Fruit fly (Drosophila melanogaster) Kc167 (cell line): ENCODE results near the gene Tsp.

ENCODE experiments used
- Myc ChIP-seq: fragments of >200 bp; optimal IDR thresholded peaks from 2 replicates; lab custom pipeline; 2017; ENCODE audit warnings: missing external identifiers
- Sin3A ChIP-seq: fragments of >200 bp; optimal IDR thresholded peaks from 2 replicates; lab custom pipeline; 2018; ENCODE audit warnings: missing external identifiers
- h ChIP-seq: fragments of >200 bp; optimal IDR thresholded peaks from 3 replicates; lab custom pipeline; 2018; ENCODE audit warnings: missing external identifiers
- insv ChIP-seq: fragments of >200 bp; optimal IDR thresholded peaks from 3 replicates; lab custom pipeline; 2018; ENCODE audit warnings: missing external identifiers
- psq ChIP-seq: fragments of >200 bp; optimal IDR thresholded peaks from 2 replicates; lab custom pipeline; 2017; ENCODE audit warnings: missing external identifiers
- ttk ChIP-seq: sonication (Bioruptor generic); optimal IDR thresholded peaks from 2 replicates; lab custom pipeline; 2017; ENCODE audit warnings: missing external identifiers

Tsp gene

DNA sequence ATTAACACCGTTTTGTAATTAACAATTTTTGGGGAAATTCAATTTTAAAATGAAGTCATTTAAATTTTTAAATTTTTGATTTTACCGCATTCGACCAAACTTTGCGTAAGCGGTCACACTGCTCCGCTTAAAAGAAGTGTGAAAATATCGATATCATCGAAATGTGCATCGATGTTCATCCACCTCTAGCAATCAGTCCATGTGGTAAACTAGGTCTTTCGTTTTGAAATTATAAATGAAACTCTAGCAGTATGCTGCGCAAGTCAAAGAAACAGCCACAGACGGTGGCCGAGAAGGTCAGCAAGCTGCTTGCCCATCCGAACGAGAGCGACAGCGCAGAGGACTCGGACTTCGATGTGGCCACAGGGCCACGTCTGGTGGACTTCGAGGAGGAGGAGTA is 8.6 kb upstream of the Tsp start, which contains the start of gene Aatf:
Aatf (plus strand) TSS at position 166 of the 400 bp plus-strand sequence.
- TF ChIP-seq h = no peak
- no peak for TF ChIP-seq Sin3A (lab: Kevin White, UChicago)
- no peak for TF ChIP-seq ttk (lab: Kevin White, UChicago)
- no peak for TF ChIP-seq Myc (lab: Kevin White, UChicago)
- no peak for TF ChIP-seq psq
- no peak for TF ChIP-seq insv (lab: Kevin White, UChicago)

DNA sequence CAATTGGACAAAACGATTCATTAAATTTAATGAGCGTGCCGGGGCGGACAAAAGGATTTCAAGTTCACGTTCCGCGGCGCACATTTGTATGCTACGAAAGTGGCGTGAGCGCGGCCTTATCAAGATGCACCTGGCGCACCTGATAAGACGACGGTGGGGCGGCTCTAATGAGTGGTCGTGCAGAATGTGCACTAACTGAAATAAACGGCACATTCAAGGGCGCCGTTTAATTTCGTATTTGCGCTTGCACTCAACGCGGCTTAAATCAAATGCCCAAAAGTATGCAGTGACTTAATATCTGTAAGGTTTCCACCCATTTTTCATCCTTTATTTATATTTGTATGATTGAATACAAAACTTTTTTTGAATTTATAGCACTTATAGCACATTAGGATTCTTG is 8.0 kb upstream of the Tsp start:
- no peak for TF ChIP-seq h
- no peak for TF ChIP-seq psq
- TF ChIP-seq Sin3A (lab: Kevin White, UChicago) = no peak
- no peak for TF ChIP-seq Myc (lab: Kevin White, UChicago)
- no peak for TF ChIP-seq ttk (lab: Kevin White, UChicago)
- TF ChIP-seq insv (lab: Kevin White, UChicago) = no peak

DNA sequence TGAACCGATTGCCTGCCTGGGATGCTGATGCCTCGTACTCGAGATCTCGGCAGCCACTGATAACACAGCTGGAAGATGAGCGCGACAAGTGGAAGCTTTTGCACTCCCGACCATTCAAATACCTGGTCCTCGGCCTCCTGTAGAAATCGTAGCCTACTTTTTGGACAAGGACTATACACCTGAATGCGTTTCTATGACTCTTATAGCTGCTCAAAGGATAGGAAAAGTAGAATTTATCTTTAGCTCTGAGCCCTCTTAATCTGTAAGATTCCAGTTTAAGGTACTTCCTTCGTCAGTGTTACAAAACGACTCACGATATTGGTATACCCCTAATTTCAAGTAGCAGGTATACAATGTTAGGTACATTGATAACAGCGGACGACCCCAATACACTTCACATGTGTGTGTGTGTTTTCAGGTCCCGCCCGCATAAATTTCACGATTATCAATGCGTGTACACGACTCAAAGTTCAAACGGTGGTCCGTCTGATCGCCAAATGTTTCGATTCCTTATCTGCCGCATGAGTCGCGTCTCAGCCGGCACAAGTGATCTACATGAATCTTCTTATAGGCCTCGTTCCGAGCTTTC is 7.4 kb upstream of the Tsp start, which contains the start of gene AkhR:
AkhR (minus strand) TSS at position 5 of the 589 bp plus-strand sequence.
- no peak for TF ChIP-seq Sin3A (lab: Kevin White, UChicago)
- TF ChIP-seq psq = no peak
- TF ChIP-seq h = no peak
- TF ChIP-seq ttk (lab: Kevin White, UChicago) = no peak
- TF ChIP-seq insv (lab: Kevin White, UChicago) = no peak
- no peak for TF ChIP-seq Myc (lab: Kevin White, UChicago)

- no peak for TF ChIP-seq insv (lab: Kevin White, UChicago)
- TF ChIP-seq Sin3A (lab: Kevin White, UChicago) = no peak
Measured at dm6 chr2L:6706368-6706919, 2.4 kb downstream of the Tsp start.

DNA sequence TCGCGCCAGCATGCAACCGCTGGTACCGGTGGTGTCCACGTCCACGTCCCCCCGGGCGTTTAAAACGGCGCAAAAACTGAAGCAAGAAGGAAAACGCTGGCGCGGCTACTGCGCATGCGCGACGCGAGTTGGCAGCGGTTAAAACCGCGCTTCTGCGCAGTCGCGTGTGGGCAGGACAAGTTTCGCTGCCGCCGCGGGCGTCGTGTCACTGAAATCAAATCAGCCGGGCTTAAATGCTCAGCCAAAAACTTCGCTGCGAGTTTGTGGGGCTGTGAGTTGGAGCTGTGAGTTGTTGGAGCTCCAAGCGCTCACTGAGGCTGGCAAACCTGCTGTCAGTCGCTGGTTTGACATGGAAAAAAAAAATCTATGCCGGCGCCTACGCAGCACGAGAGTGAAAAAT is 3.8 kb downstream of the Tsp start:
- no peak for TF ChIP-seq Sin3A (lab: Kevin White, UChicago)
- no peak for TF ChIP-seq psq
- TF ChIP-seq Myc (lab: Kevin White, UChicago) = no peak
- TF ChIP-seq h = no peak
- TF ChIP-seq ttk (lab: Kevin White, UChicago) = no peak
- TF ChIP-seq insv (lab: Kevin White, UChicago) = no peak

DNA sequence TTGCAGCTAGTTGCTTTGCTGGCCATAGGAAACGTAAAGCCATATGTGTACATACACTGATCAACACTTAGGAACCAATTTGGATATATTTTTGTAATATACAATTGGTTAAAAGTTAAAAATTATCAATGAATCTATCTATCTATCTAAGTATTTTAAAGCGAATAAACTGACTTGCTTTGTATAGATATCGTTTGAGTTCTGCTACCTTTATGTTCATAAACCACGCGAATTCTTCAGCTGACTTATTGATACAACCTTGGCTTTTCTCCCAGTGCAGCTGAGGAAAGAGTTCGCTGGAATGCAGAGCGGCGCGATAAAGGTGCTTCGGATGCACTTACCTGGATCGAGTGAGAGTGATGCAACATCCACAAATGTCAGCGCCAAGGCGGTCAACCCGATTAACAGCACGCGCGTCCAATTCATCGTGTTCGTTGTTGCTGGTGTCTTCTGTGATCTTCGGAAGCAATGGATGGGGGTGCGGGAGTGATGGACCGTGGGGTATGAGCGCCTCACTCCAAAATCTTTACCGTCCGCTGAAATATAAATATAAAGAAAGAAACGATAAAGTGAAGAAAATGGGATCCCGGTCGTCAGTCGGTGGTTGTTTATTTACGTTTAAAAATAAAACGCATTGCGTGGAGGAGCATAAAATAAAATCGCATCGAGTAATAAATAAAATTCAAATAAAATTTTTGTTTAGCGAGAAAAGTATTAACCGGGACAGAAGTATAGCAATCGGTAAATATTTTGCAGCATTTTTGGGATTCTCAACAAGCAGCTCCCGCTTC is 7.3 kb downstream of the Tsp start:
- TF ChIP-seq Myc (lab: Kevin White, UChicago) (no peak), Sin3A (lab: Kevin White, UChicago) (no peak), psq (no peak), insv (lab: Kevin White, UChicago) (no peak), h (no peak), ttk (lab: Kevin White, UChicago) (no peak)

- TF ChIP-seq psq (no peak), h (no peak), insv (lab: Kevin White, UChicago) (no peak), ttk (lab: Kevin White, UChicago) (no peak), Myc (lab: Kevin White, UChicago) (no peak), Sin3A (lab: Kevin White, UChicago) (no peak)
Measured at dm6 chr2L:6700742-6701141, 8.1 kb downstream of the Tsp start.

DNA sequence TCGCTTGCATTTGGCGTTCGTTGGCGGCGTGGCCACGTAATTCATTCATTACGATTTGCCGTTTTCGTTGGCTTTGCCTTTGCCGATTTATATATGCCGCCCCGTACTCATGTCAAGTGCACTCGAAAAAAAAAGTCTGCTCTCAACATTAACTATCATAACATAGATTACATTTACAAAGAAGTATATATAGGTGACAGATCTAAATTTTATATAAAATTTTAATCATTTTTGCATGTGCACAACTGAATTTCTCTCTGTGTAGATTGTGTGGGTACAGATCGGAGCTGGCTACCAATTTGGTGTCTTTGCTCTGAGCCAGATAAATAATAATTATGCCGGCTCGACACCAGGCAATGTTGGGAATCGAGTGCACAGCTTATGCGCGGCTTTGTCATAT is 10.5 kb downstream of the Tsp start:
- TF ChIP-seq Myc (lab: Kevin White, UChicago) = no peak
- TF ChIP-seq Sin3A (lab: Kevin White, UChicago) = no peak
- TF ChIP-seq h = no peak
- TF ChIP-seq psq = no peak
- no peak for TF ChIP-seq ttk (lab: Kevin White, UChicago)
- TF ChIP-seq insv (lab: Kevin White, UChicago) = no peak

DNA sequence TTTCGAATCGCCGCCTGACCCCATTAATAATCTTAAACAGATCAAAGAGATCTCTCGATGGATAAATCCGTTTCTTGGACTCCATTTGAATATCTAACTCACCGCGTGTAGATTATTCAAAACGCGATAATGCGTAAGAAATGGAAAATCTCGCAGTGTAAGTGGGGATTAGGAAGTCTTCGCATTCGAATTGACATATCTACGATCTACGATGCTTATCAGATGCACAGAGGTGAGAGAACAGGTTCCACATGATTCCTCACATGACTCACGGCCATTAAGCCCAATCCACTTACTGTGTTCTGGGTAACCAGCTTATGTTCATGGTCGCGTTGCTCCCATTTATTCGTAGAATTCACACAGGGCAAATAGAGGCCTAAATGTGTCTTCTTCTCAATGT is 12.7 kb downstream of the Tsp start:
- no peak for TF ChIP-seq psq
- TF ChIP-seq insv (lab: Kevin White, UChicago) = no peak
- no peak for TF ChIP-seq Sin3A (lab: Kevin White, UChicago)
- no peak for TF ChIP-seq Myc (lab: Kevin White, UChicago)
- TF ChIP-seq ttk (lab: Kevin White, UChicago) = no peak
- no peak for TF ChIP-seq h

- TF ChIP-seq psq (no peak), insv (lab: Kevin White, UChicago) (no peak), Myc (lab: Kevin White, UChicago) (no peak), h (no peak), Sin3A (lab: Kevin White, UChicago) (no peak), ttk (lab: Kevin White, UChicago) (no peak)
Measured at dm6 chr2L:6693794-6694254, 15.1 kb downstream of the Tsp start.

DNA sequence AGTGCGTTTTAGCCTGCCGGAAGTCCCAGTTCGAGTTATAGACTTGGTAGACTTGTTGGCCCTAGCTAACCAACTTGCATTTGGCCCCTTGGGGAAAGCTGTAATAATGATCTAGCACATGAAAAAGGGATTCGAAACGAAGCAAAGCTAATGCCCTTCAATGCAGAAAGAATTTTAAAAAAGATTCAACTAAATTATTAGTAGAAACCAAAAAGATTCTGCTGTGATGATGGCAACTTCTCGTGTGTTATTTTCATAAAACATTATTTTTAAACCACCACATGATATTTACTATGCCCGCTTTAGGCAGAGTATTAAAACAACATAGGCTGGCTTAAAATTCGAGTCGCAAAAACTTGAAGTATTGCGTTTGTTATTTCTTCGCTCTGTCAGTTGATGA is 16.8 kb downstream of the Tsp start:
- no peak for TF ChIP-seq psq
- no peak for TF ChIP-seq insv (lab: Kevin White, UChicago)
- no peak for TF ChIP-seq h
- TF ChIP-seq Myc (lab: Kevin White, UChicago) = no peak
- no peak for TF ChIP-seq Sin3A (lab: Kevin White, UChicago)
- TF ChIP-seq ttk (lab: Kevin White, UChicago) = no peak

DNA sequence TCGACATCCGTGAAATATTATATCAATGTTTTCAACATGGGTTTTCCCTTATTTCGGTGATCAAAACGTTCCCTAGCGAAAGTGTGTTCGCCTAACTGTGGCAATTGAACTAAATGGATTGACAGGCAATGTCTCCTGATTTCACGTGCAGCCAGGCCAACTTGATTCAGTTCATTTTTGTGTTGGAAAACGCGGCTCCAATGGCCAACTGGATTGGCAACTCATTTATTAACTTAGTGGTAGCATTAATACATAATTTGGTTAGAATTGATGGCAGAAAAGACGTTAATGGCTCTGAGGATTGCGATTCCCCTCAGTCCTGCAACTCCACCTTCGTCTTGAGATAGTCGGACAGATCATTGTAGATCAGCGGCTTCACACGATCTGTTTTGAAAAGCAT is 22.3 kb downstream of the Tsp start, which contains the start of gene CG11327:
CG11327 (minus strand) TSS at position 101 of the 400 bp plus-strand sequence.
- TF ChIP-seq Sin3A (lab: Kevin White, UChicago) (no peak), psq (no peak), ttk (lab: Kevin White, UChicago) (no peak)
